Worm (Caenorhabditis elegans): Measurements from ENCODE around the gene cfp-1.
A peak's percentile ranks its signal among the peaks of the same experiment; 100 is the strongest.

- TF ChIP-seq W03F9.2 (tag; optimal IDR thresholded peaks at IDR 0.05) (no peak), him-1 (tag; optimal IDR thresholded peaks at IDR 0.05) (peak; percentile 84)
Measured at ce11 chrIV:14033752-14034570, 43.3 kb upstream of the cfp-1 start.

All from whole organism, L4/young adult.